Fruit fly (Drosophila melanogaster): ENCODE measurements around the gene CG11357.

CG11357 gene

dm6 chr3L:4546650-4547049 lies 4.8 kb downstream of the CG11357 start (continued):
- TF ChIP-seq CG10631 (GFP tag; optimal IDR thresholded peaks at IDR 0.05) = peak; percentile 91
- TF ChIP-seq CG9139 (GFP tag; optimal IDR thresholded peaks at IDR 0.05) = peak; percentile 68
- peak; percentile 86 for TF ChIP-seq CG6792 (GFP tag; optimal IDR thresholded peaks at IDR 0.05)
- TF ChIP-seq fd59A (GFP tag; optimal IDR thresholded peaks at IDR 0.05) = peak; percentile 79
- peak; percentile 80 for TF ChIP-seq CG8319 (GFP tag; optimal IDR thresholded peaks at IDR 0.05)
- peak; percentile 83 for TF ChIP-seq CG6808 (GFP tag; optimal IDR thresholded peaks at IDR 0.05)
- TF ChIP-seq Eip93F (GFP tag; optimal IDR thresholded peaks at IDR 0.05) = peak; percentile 36
- peak; percentile 78 for TF ChIP-seq Sox14 (GFP tag; optimal IDR thresholded peaks at IDR 0.05)
- TF ChIP-seq Ets96B (tag; optimal IDR thresholded peaks at IDR 0.05) = peak; percentile 91
- peak; percentile 92 for TF ChIP-seq CG8119 (GFP tag; IDR thresholded peaks at IDR 0.05)
- peak; percentile 69 for TF ChIP-seq topi (GFP tag; optimal IDR thresholded peaks at IDR 0.05)
- TF ChIP-seq CG11294 (GFP tag; IDR thresholded peaks at IDR 0.05) = peak; percentile 74
- TF ChIP-seq CG8632 (GFP tag; optimal IDR thresholded peaks at IDR 0.05) = peak; percentile 80
- peak; percentile 75 for TF ChIP-seq CG16779 (tag; optimal IDR thresholded peaks at IDR 0.05)
- peak; percentile 72 for TF ChIP-seq cyc (GFP tag; optimal IDR thresholded peaks at IDR 0.05)
- TF ChIP-seq pdm3 (GFP tag; optimal IDR thresholded peaks at IDR 0.05) = peak; percentile 85
- peak; percentile 92 for TF ChIP-seq CG32006 (GFP tag; optimal IDR thresholded peaks at IDR 0.05)
- no peak for TF ChIP-seq CG6854 (GFP tag; optimal IDR thresholded peaks at IDR 0.05)
- peak; percentile 53 for TF ChIP-seq Sox15 (GFP tag; optimal IDR thresholded peaks at IDR 0.05)
- TF ChIP-seq lz (GFP tag; optimal IDR thresholded peaks at IDR 0.05) = peak; percentile 75
- TF ChIP-seq Hr38 (GFP tag; optimal IDR thresholded peaks at IDR 0.05) = no peak
- peak; percentile 46 for TF ChIP-seq fd85E (GFP tag; optimal IDR thresholded peaks at IDR 0.05)
- peak; percentile 88 for TF ChIP-seq Lpt (GFP tag; optimal IDR thresholded peaks at IDR 0.05)
- TF ChIP-seq CG15336 (GFP tag; IDR thresholded peaks at IDR 0.05) = peak; percentile 91
- TF ChIP-seq Hr4 (GFP tag; optimal IDR thresholded peaks at IDR 0.05) = peak; percentile 88
- peak; percentile 83 for TF ChIP-seq CG34406 (GFP tag; optimal IDR thresholded peaks at IDR 0.05)
- peak; percentile 83 for TF ChIP-seq CG10669 (GFP tag; optimal IDR thresholded peaks at IDR 0.05)
- TF ChIP-seq fkh (GFP tag; optimal IDR thresholded peaks at IDR 0.05) = peak; percentile 39

dm6 chr3L:4548380-4548779 lies 6.5 kb downstream of the CG11357 start:
- TF ChIP-seq Hr38 (GFP tag; optimal IDR thresholded peaks at IDR 0.05) = no peak
- TF ChIP-seq svp (GFP tag) = peak; percentile 92
- TF ChIP-seq Hr4 (GFP tag; optimal IDR thresholded peaks at IDR 0.05) = no peak
- TF ChIP-seq CG6808 (GFP tag; optimal IDR thresholded peaks at IDR 0.05) = no peak
- TF ChIP-seq CG7368 (GFP tag; optimal IDR thresholded peaks at IDR 0.05) = no peak
- no peak for TF ChIP-seq fd59A (GFP tag; optimal IDR thresholded peaks at IDR 0.05)
- no peak for TF ChIP-seq achi (GFP tag; optimal IDR thresholded peaks at IDR 0.05)

DNA sequence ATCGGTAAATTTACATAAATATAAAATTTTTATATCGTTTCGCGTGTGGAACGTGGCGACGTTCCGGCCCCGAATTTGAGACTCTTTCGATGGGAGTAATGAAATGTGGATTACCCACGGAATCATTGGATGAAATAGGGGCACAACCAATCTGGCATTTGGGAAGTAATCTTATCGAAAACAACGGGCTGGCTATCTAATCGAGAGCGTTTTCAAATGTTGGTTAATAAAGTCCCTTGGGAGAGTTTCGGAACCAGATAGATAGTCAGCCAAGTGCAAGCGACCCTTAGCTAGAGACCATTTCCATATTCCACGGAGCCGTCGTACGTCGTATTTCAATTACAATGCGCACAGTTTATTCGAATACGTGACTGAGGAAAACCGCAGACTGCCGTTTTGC lies 7.5 kb downstream of the CG11357 start:
- TF ChIP-seq CG6163 (GFP tag; IDR thresholded peaks at IDR 0.05) = no peak
- no peak for TF ChIP-seq cyc (GFP tag; optimal IDR thresholded peaks at IDR 0.05)
- no peak for TF ChIP-seq CG11762 (GFP tag; optimal IDR thresholded peaks at IDR 0.05; ENCODE audit: insufficient read depth)
- TF ChIP-seq topi (GFP tag; optimal IDR thresholded peaks at IDR 0.05) = no peak
- TF ChIP-seq vri (GFP tag; optimal IDR thresholded peaks at IDR 0.05) = peak; percentile 2
- TF ChIP-seq CG8119 (GFP tag; IDR thresholded peaks at IDR 0.05) = no peak
- TF ChIP-seq CG9139 (GFP tag; optimal IDR thresholded peaks at IDR 0.05) = no peak
- TF ChIP-seq CG16779 (tag; optimal IDR thresholded peaks at IDR 0.05) = no peak
- no peak for TF ChIP-seq OdsH (GFP tag; optimal IDR thresholded peaks at IDR 0.05)
- peak; percentile 40 for TF ChIP-seq Eip78C (GFP tag)

- TF ChIP-seq Ets96B (tag; optimal IDR thresholded peaks at IDR 0.05) (no peak), svp (GFP tag) (no peak), CG9139 (GFP tag; optimal IDR thresholded peaks at IDR 0.05) (no peak), CG8632 (GFP tag; optimal IDR thresholded peaks at IDR 0.05) (no peak), fkh (GFP tag; optimal IDR thresholded peaks at IDR 0.05) (peak; percentile 38), ss (GFP tag; optimal IDR thresholded peaks at IDR 0.05) (no peak), vri (GFP tag; optimal IDR thresholded peaks at IDR 0.05) (peak; percentile 63)
These were observed 8.4 kb downstream of the CG11357 start for dm6 chr3L:4550153-4550802.
